4 fruit fly cellular contexts compared by ENCODE assay signal in genomic region chr3L:19338234-19338633, dm6.
TF ChIP-seq lines count a peak whose summit lies in the region.

No protein-coding gene starts in this region.

- TF ChIP-seq CTCF in whole organism, embryonic (GFP tag; optimal IDR thresholded peaks at IDR 0.05; lab: Kevin White, UChicago) = no peak

TF ChIP-seq in whole organism, adult, 20 proteins besides CTCF, POLR2A, EP300 and RAD21:
- TF ChIP-seq bab1 (GFP tag; optimal IDR thresholded peaks at IDR 0.05; lab: Kevin White, UChicago) (peak; percentile 82), CG33017 (tag; optimal IDR thresholded peaks at IDR 0.05; lab: Kevin White, UChicago) (no peak), CG14711 (tag; optimal IDR thresholded peaks at IDR 0.05; lab: Kevin White, UChicago) (peak; percentile 40), cic (GFP tag; optimal IDR thresholded peaks at IDR 0.05; lab: Kevin White, UChicago) (no peak)

TF ChIP-seq in whole organism, embryonic, 481 proteins besides CTCF, POLR2A, EP300 and RAD21 (continues in another document):
- peak in 1 of 2 experiments; percentile 73 for TF ChIP-seq bsh (GFP tag; optimal IDR thresholded peaks at IDR 0.05; lab: Kevin White, UChicago)
- TF ChIP-seq CG15011 (GFP tag; optimal IDR thresholded peaks at IDR 0.05; lab: Kevin White, UChicago) = no peak
- TF ChIP-seq crp (GFP tag; optimal IDR thresholded peaks at IDR 0.05; lab: Kevin White, UChicago) = no peak
- TF ChIP-seq Eip74EF (GFP tag; optimal IDR thresholded peaks at IDR 0.05; lab: Kevin White, UChicago) = peak in 1 of 2 experiments; percentile 4
- no peak for TF ChIP-seq GATAe (GFP tag; conservative IDR thresholded peaks at IDR 0.05; lab: Robert Waterston, UW)
- peak; percentile 68 for TF ChIP-seq CG6689 (GFP tag; IDR thresholded peaks at IDR 0.05; lab: Robert Waterston, UW)
- TF ChIP-seq dmrt99B (tag; optimal IDR thresholded peaks at IDR 0.05; lab: Kevin White, UChicago) = peak; percentile 75
- peak in 1 of 2 experiments; percentile 70 for TF ChIP-seq Hr51 (GFP tag; optimal IDR thresholded peaks at IDR 0.05; lab: Kevin White, UChicago)
- TF ChIP-seq CG4820 (GFP tag; optimal IDR thresholded peaks at IDR 0.05; lab: Kevin White, UChicago) = peak; percentile 30
- peak; percentile 18 for TF ChIP-seq gcm (GFP tag; optimal IDR thresholded peaks at IDR 0.05; lab: Kevin White, UChicago)
- TF ChIP-seq CG11696 (GFP tag; IDR thresholded peaks at IDR 0.05; lab: Robert Waterston, UW) = no peak
- peak; percentile 48 for TF ChIP-seq CG10147 (GFP tag; optimal IDR thresholded peaks at IDR 0.05; lab: Kevin White, UChicago)
- peak; percentile 52 for TF ChIP-seq CG13424 (tag; optimal IDR thresholded peaks at IDR 0.05; lab: Kevin White, UChicago)
- TF ChIP-seq unpg (GFP tag; optimal IDR thresholded peaks at IDR 0.05; lab: Kevin White, UChicago) = peak; percentile 65
- TF ChIP-seq E2f1 (GFP tag; IDR thresholded peaks at IDR 0.05; lab: Robert Waterston, UW) = peak; percentile 50; the same call in 1 of the 2 replicates
- 0 out of 3 replicates have a peak, but pooled peaks have one; percentile 39 for TF ChIP-seq ase (GFP tag; IDR thresholded peaks at IDR 0.05; lab: Robert Waterston, UW)
- TF ChIP-seq lola (GFP tag; optimal IDR thresholded peaks at IDR 0.05; lab: Kevin White, UChicago) = peak in 1 of 3 experiments; percentile 47
- peak; percentile 1 for TF ChIP-seq CG8290 (GFP tag; optimal IDR thresholded peaks at IDR 0.05; lab: Kevin White, UChicago)
- no peak for TF ChIP-seq CG8290 (tag; optimal IDR thresholded peaks at IDR 0.05; lab: Kevin White, UChicago)
- TF ChIP-seq slbo (GFP tag; IDR thresholded peaks at IDR 0.05; lab: Robert Waterston, UW) = peak; percentile 58
- TF ChIP-seq Sox102F (GFP tag; optimal IDR thresholded peaks at IDR 0.05; lab: Kevin White, UChicago) = peak; percentile 69
- TF ChIP-seq hkb (optimal IDR thresholded peaks at IDR 0.05; lab: Kevin White, UChicago) = no peak
- TF ChIP-seq hkb (GFP tag; IDR thresholded peaks at IDR 0.05; lab: Robert Waterston, UW) = peak; percentile 31; the same call in 1 of the 2 replicates
- TF ChIP-seq CG14441 (GFP tag; IDR thresholded peaks at IDR 0.05; lab: Robert Waterston, UW) = peak; percentile 53
- no peak for TF ChIP-seq bigmax (GFP tag; optimal IDR thresholded peaks at IDR 0.05; lab: Kevin White, UChicago)
- TF ChIP-seq vvl (GFP tag; IDR thresholded peaks at IDR 0.05; lab: Robert Waterston, UW) = peak; percentile 64; the same call in 1 of the 2 replicates
- TF ChIP-seq Elba2 (GFP tag; optimal IDR thresholded peaks at IDR 0.05; lab: Kevin White, UChicago) = no peak
- 0 out of 3 replicates have a peak, but pooled peaks have one; percentile 7 for TF ChIP-seq Dbx (GFP tag; IDR thresholded peaks at IDR 0.05; lab: Robert Waterston, UW)

TF ChIP-seq in whole organism, prepupa, 60 proteins besides CTCF, POLR2A, EP300 and RAD21:
- TF ChIP-seq CG6808 (GFP tag; optimal IDR thresholded peaks at IDR 0.05; lab: Kevin White, UChicago) (no peak), CG34406 (GFP tag; optimal IDR thresholded peaks at IDR 0.05; lab: Kevin White, UChicago) (no peak), Eip78C (GFP tag; lab: Kevin White, UChicago) (peak; percentile 33), CG3032 (tag; optimal IDR thresholded peaks at IDR 0.05; lab: Kevin White, UChicago) (peak; percentile 5), OdsH (GFP tag; optimal IDR thresholded peaks at IDR 0.05; lab: Kevin White, UChicago) (peak; percentile 28), Sox102F (GFP tag; optimal IDR thresholded peaks at IDR 0.05; lab: Kevin White, UChicago) (no peak), CG8119 (GFP tag; IDR thresholded peaks at IDR 0.05; lab: Robert Waterston, UW) (0 out of 3 replicates have a peak, but pooled peaks have one; percentile 38), CG15336 (GFP tag; IDR thresholded peaks at IDR 0.05; lab: Robert Waterston, UW) (0 out of 2 replicates have a peak, but pooled peaks have one; percentile 17), esn (GFP tag; optimal IDR thresholded peaks at IDR 0.05; lab: Kevin White, UChicago) (no peak), CG8632 (GFP tag; optimal IDR thresholded peaks at IDR 0.05; lab: Kevin White, UChicago) (peak; percentile 18), Hr4 (GFP tag; optimal IDR thresholded peaks at IDR 0.05; lab: Kevin White, UChicago) (peak; percentile 7), svp (GFP tag; lab: Kevin White, UChicago) (peak; percentile 31), achi (GFP tag; optimal IDR thresholded peaks at IDR 0.05; lab: Kevin White, UChicago) (peak; percentile 20), acj6 (GFP tag; optimal IDR thresholded peaks at IDR 0.05; lab: Kevin White, UChicago) (peak; percentile 23), CG32006 (GFP tag; optimal IDR thresholded peaks at IDR 0.05; lab: Kevin White, UChicago) (peak; percentile 19)

TF ChIP-seq in whole organism, pupa, 21 proteins besides CTCF, POLR2A, EP300 and RAD21:
- no peak for TF ChIP-seq D1 (tag; optimal IDR thresholded peaks at IDR 0.05; lab: Kevin White, UChicago)
- no peak for TF ChIP-seq CG10348 (GFP tag; IDR thresholded peaks at IDR 0.05; lab: Robert Waterston, UW)
- peak; percentile 3 for TF ChIP-seq CG8159 (tag; optimal IDR thresholded peaks at IDR 0.05; lab: Kevin White, UChicago)
- TF ChIP-seq CG4496 (GFP tag; IDR thresholded peaks at IDR 0.05; lab: Robert Waterston, UW) = no peak
- TF ChIP-seq Snoo (tag; optimal IDR thresholded peaks at IDR 0.05; lab: Kevin White, UChicago) = no peak
- peak; percentile 13 for TF ChIP-seq CG14655 (GFP tag; optimal IDR thresholded peaks at IDR 0.05; lab: Kevin White, UChicago)
